Fruit fly (Drosophila melanogaster): ENCODE data around the gene m.

The m gene

dm6 chrX:11714529-11715262 lies 39.4 kb upstream of the m start:
- TF ChIP-seq Pif1A (GFP tag; optimal IDR thresholded peaks at IDR 0.05) (peak; percentile 3), rn (GFP tag; IDR thresholded peaks at IDR 0.05) (peak; percentile 38; the same call in 1 of the 2 replicates), CG17806 (tag; optimal IDR thresholded peaks at IDR 0.05) (peak; percentile 37), Ets98B (GFP tag; IDR thresholded peaks at IDR 0.05) (peak; percentile 75), CG34367 (tag; optimal IDR thresholded peaks at IDR 0.05) (no peak), CG32121 (GFP tag; IDR thresholded peaks at IDR 0.05) (peak; percentile 66), D1 (tag; optimal IDR thresholded peaks at IDR 0.05) (no peak), CG13204 (GFP tag; optimal IDR thresholded peaks at IDR 0.05) (peak; percentile 8), fd96Ca (GFP tag; IDR thresholded peaks at IDR 0.05) (peak; percentile 74), Pif1B (GFP tag; optimal IDR thresholded peaks at IDR 0.05) (peak; percentile 59), CG4496 (GFP tag; IDR thresholded peaks at IDR 0.05) (peak; percentile 86; the same call in 2 of the 3 replicates)

DNA sequence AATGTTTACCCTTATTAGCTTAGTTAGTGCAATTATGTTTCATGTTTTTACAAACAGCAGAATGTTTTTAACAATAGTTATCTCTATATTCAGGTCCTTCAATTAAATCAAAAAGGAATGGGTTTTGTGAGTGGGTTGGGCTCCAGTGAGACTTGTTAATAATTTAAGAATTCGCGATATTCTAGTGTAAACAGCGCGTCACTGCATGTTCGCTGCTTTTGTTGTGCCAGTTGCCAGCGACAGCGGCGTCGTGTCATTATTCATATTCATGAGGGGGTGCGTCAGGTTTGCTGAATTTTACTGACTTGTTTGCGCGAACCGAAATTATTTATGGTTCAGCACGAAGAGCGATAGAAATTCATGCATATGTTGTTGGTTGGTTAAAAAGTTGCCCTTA lies 38.8 kb upstream of the m start, which contains the start of gene Amun:
Gene Amun (minus strand): TSS at position 303 of the 397 bp plus-strand sequence.
- TF ChIP-seq CG13204 (GFP tag; optimal IDR thresholded peaks at IDR 0.05) (no peak), rn (GFP tag; IDR thresholded peaks at IDR 0.05) (no peak), D1 (tag; optimal IDR thresholded peaks at IDR 0.05) (peak; percentile 22), Snoo (tag; optimal IDR thresholded peaks at IDR 0.05) (peak; percentile 19), Ets98B (GFP tag; IDR thresholded peaks at IDR 0.05) (no peak), CG14655 (GFP tag; optimal IDR thresholded peaks at IDR 0.05) (peak; percentile 52), CG10348 (GFP tag; IDR thresholded peaks at IDR 0.05) (no peak), CG12605 (GFP tag; IDR thresholded peaks at IDR 0.05) (no peak), CG4496 (GFP tag; IDR thresholded peaks at IDR 0.05) (peak; percentile 31), CG32121 (GFP tag; IDR thresholded peaks at IDR 0.05) (no peak), CG17806 (tag; optimal IDR thresholded peaks at IDR 0.05) (peak; percentile 47), CG34367 (tag; optimal IDR thresholded peaks at IDR 0.05) (no peak), Pif1A (GFP tag; optimal IDR thresholded peaks at IDR 0.05) (peak; percentile 45), CG8301 (tag; optimal IDR thresholded peaks at IDR 0.05) (peak; percentile 57), gl (tag; optimal IDR thresholded peaks at IDR 0.05) (no peak), EcR (GFP tag; optimal IDR thresholded peaks at IDR 0.05) (no peak), CG8159 (tag; optimal IDR thresholded peaks at IDR 0.05) (peak; percentile 43), CG15710 (tag; optimal IDR thresholded peaks at IDR 0.05) (peak; percentile 52), CG9948 (tag; optimal IDR thresholded peaks at IDR 0.05) (peak; percentile 44), Pif1B (GFP tag; optimal IDR thresholded peaks at IDR 0.05) (peak; percentile 34), fd96Ca (GFP tag; IDR thresholded peaks at IDR 0.05) (no peak; the same call in none of the 3 replicates)

DNA sequence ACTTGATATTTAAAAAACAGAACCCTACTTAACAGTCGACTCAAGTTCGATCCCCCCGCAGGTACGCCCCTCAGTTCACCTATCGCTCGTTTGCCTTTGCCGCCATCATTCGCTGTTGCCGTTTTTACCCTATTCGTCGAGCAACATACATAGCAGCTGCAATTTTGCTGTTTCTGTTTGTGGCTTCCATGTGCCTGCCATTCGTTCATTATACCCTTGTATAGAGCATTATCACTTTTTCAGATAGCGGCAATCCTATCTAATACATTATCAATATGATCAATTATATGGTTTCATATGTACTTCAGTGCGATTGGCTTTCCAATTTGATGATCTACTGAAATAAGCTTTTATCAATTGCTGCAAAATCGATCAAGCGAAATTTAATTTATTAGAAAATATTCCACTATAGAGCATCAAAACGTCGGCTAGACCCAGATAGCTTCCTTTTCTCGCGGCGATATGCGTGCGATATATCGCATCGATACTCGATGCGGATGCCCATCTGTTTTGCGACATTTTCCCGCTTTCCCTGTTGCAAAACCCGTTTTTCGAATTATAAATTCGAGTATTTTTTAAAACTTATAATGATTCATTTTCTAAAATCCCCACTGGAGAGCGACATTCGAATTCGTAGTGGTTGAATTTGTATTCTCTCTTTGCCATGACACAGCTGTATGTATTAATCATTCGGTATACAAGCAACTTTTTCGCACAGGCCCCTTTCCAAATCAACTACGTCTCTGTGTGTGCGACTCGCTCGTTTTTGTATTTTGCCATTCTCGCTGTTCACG lies 37.9 kb upstream of the m start:
- TF ChIP-seq CG4496 (GFP tag; IDR thresholded peaks at IDR 0.05) (peak; percentile 76), CG13204 (GFP tag; optimal IDR thresholded peaks at IDR 0.05) (peak; percentile 79), CG10348 (GFP tag; IDR thresholded peaks at IDR 0.05) (peak; percentile 56), Pif1A (GFP tag; optimal IDR thresholded peaks at IDR 0.05) (peak; percentile 85), CG32121 (GFP tag; IDR thresholded peaks at IDR 0.05) (peak; percentile 86), CG9948 (tag; optimal IDR thresholded peaks at IDR 0.05) (peak; percentile 89), rn (GFP tag; IDR thresholded peaks at IDR 0.05) (peak; percentile 61), CG8301 (tag; optimal IDR thresholded peaks at IDR 0.05) (peak; percentile 93), EcR (GFP tag; optimal IDR thresholded peaks at IDR 0.05) (no peak), CG12605 (GFP tag; IDR thresholded peaks at IDR 0.05) (peak; percentile 78), CG8159 (tag; optimal IDR thresholded peaks at IDR 0.05) (peak; percentile 95), CG14655 (GFP tag; optimal IDR thresholded peaks at IDR 0.05) (peak; percentile 95), Pif1B (GFP tag; optimal IDR thresholded peaks at IDR 0.05) (peak; percentile 94), Snoo (tag; optimal IDR thresholded peaks at IDR 0.05) (peak; percentile 89), CG15710 (tag; optimal IDR thresholded peaks at IDR 0.05) (peak; percentile 90), D1 (tag; optimal IDR thresholded peaks at IDR 0.05) (peak; percentile 87), fd96Ca (GFP tag; IDR thresholded peaks at IDR 0.05) (peak; percentile 91), CG17806 (tag; optimal IDR thresholded peaks at IDR 0.05) (peak; percentile 88), gl (tag; optimal IDR thresholded peaks at IDR 0.05) (peak; percentile 81), Ets98B (GFP tag; IDR thresholded peaks at IDR 0.05) (peak; percentile 58), CG34367 (tag; optimal IDR thresholded peaks at IDR 0.05) (peak; percentile 88)

DNA sequence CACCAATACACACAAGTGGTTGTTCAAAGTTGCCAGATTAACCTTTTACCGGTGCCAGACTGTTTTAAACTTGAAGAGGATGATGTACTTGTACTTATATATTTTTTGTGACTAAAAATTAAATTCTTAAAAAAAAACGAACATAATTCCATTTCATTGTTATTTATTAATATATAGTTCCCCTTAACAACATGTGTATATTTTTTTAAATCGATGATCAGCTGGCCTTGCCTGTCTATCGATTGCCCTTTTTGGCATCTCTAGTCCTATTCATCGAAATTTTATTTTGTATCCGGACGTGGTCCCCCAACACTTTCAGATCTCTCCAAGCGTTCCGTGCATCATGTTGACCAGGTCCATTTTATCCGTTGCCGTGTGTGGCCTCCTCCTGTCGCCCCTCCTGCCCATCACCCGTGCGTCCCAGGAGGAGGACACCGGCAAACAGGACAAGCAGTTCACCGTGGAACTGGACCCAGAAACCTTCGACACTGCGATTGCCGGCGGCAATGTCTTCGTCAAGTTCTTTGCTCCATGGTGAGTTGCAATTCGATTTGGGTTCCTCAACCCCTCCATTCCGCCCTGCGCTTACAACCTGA lies 37.2 kb upstream of the m start, which contains the start of gene prtp:
Gene prtp (plus strand): TSS at position 26 of the 596 bp plus-strand sequence.
- no peak for TF ChIP-seq EcR (GFP tag; optimal IDR thresholded peaks at IDR 0.05)
- TF ChIP-seq CG12605 (GFP tag; IDR thresholded peaks at IDR 0.05): no peak

DNA sequence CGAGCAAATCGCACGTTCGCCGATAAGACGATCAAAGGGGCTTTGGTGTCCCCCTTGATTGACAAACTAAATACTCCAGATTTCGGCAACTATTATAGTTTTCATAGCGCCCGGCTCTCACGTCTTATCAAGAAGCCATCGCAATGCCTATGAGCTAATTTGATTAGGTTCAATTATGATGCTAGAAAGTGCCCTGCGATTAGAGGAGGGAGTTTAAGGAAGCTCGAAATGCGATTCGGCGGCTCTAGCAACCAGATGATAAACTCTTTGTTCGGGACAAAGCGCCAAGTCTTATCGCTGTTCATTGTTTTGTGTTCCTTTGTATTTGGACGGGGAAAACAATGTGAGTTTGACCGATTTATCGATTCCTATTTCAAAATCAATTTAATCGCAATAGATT lies 36.2 kb upstream of the m start:
- TF ChIP-seq Pif1A (GFP tag; optimal IDR thresholded peaks at IDR 0.05) (no peak), CG9948 (tag; optimal IDR thresholded peaks at IDR 0.05) (no peak), Snoo (tag; optimal IDR thresholded peaks at IDR 0.05) (no peak), CG10348 (GFP tag; IDR thresholded peaks at IDR 0.05) (no peak)
